Worm (Caenorhabditis elegans): ENCODE measurements around the gene acs-22.

ce11 chrX:8919323-8919722, 11.7 kb upstream of the acs-22 start, which contains the start of gene nlp-14:
- no peak for TF ChIP-seq nhr-237 (tag; optimal IDR thresholded peaks at IDR 0.05)
- no peak for TF ChIP-seq unc-62 (GFP tag; optimal IDR thresholded peaks at IDR 0.05)
- no peak for TF ChIP-seq elt-1 (tag; optimal IDR thresholded peaks at IDR 0.05)
- TF ChIP-seq nfya-1 (tag; optimal IDR thresholded peaks at IDR 0.05; ENCODE audit: insufficient read depth) = no peak
- no peak for TF ChIP-seq nhr-28 (tag; optimal IDR thresholded peaks at IDR 0.05)
